Worm (Caenorhabditis elegans) whole organism, early embryonic: ENCODE data around the gene srt-64.

Experiments used
- B0310.2 ChIP-seq: sonication (generic microtip); optimal IDR thresholded peaks from 2 replicates; lab custom pipeline; 2016; ENCODE audit warnings: mild to moderate bottlenecking, missing genetic modification characterization, missing compliant biosample characterization
- F13C5.2 ChIP-seq: sonication (generic microtip); optimal IDR thresholded peaks from 2 replicates; lab custom pipeline; 2017; ENCODE audit warnings: mild to moderate bottlenecking, missing genetic modification characterization, inconsistent platforms, missing compliant biosample characterization
- aly-1 ChIP-seq: sonication (generic microtip); optimal IDR thresholded peaks from 2 replicates; lab custom pipeline; 2016; ENCODE audit warnings: missing genetic modification characterization, missing compliant biosample characterization
- ama-1 ChIP-seq: fragments of 150-350 bp; optimal IDR thresholded peaks from 2 replicates; lab custom pipeline; 2014
- ceh-13 ChIP-seq: fragments of 200-800 bp; sonication (Bioruptor generic); optimal IDR thresholded peaks from 2 replicates; lab custom pipeline; 2018; ENCODE audit warnings: mild to moderate bottlenecking, missing genetic modification characterization, missing compliant biosample characterization
- ceh-36 ChIP-seq: sonication (generic microtip); optimal IDR thresholded peaks from 2 replicates; lab custom pipeline; 2016; ENCODE audit warnings: missing genetic modification characterization, inconsistent platforms, missing compliant biosample characterization
- ets-7 ChIP-seq: sonication (generic microtip); optimal IDR thresholded peaks from 2 replicates; lab custom pipeline; 2016; ENCODE audit warnings: missing genotype, missing genetic modification characterization, missing compliant biosample characterization
- flt-1 ChIP-seq: fragments of 200-800 bp; sonication (Bioruptor generic); IDR thresholded peaks from 2 replicates; pipeline ENCODE4 v1.3.6; 2022; ENCODE audit warnings: missing genetic modification characterization, missing compliant biosample characterization
- hmbx-1 ChIP-seq: sonication (generic microtip); optimal IDR thresholded peaks from 2 replicates; lab custom pipeline; 2016; ENCODE audit warnings: mild to moderate bottlenecking, missing genetic modification characterization, missing compliant biosample characterization
- hmg-4 ChIP-seq: fragments of 200-800 bp; sonication (Bioruptor generic); optimal IDR thresholded peaks from 2 replicates; lab custom pipeline; 2018; ENCODE audit warnings: mild to moderate bottlenecking, missing genetic modification characterization, missing compliant biosample characterization
- hnd-1 ChIP-seq: sonication (generic microtip); optimal IDR thresholded peaks from 2 replicates; lab custom pipeline; 2016; ENCODE audit warnings: missing genetic modification characterization, missing compliant biosample characterization
- pes-1 ChIP-seq: fragments of 200-800 bp; sonication (Bioruptor generic); IDR thresholded peaks from 2 replicates; pipeline ENCODE4 v1.3.6; 2022; ENCODE audit warnings: missing genetic modification reagents, missing genetic modification characterization, missing compliant biosample characterization
- scrt-1 ChIP-seq: fragments of 200-800 bp; sonication (Bioruptor generic); IDR thresholded peaks from 2 replicates; pipeline ENCODE4 v1.3.6; 2022; ENCODE audit warnings: missing genetic modification characterization, missing compliant biosample characterization
- sea-1 ChIP-seq: fragments of 200-800 bp; sonication (Bioruptor generic); conservative IDR thresholded peaks from 2 replicates; pipeline ENCODE4 v1.3.6; 2022; ENCODE audit warnings: missing genetic modification characterization, missing compliant biosample characterization
- tbx-11 ChIP-seq: fragments of 200-800 bp; sonication (Bioruptor generic); IDR thresholded peaks from 2 replicates; pipeline ENCODE4 v1.3.6; 2022; ENCODE audit warnings: missing genetic modification characterization, missing compliant biosample characterization
- tbx-37 ChIP-seq: fragments of 200-800 bp; sonication (Bioruptor generic); conservative IDR thresholded peaks from 2 replicates; pipeline ENCODE4 v1.3.6; 2022; ENCODE audit warnings: missing genetic modification reagents, missing genetic modification characterization, missing compliant biosample characterization
- tra-4 ChIP-seq: sonication (generic microtip); optimal IDR thresholded peaks from 2 replicates; lab custom pipeline; 2017; ENCODE audit warnings: missing genetic modification characterization, missing compliant biosample characterization

The srt-64 gene

DNA sequence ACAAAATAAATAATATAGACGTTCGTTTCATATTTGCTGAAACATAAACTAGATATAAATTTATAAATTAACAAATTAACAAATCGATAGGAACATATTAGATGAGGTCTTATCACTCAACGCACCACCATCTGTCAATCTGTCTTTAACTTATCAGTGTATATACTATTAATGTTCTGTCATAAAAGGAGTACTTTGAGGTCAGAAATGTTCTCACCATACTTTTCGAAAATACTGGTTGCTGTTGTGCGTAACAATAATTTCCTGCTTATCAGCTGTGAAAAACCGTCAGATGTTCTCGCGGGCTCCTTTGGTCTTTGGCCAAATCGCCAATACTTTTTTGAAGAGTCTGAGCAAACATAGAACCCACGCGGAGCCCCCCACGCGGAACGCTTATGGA lies 23.0 kb upstream of the srt-64 start, which contains the start of gene C03A7.13:
Gene C03A7.13 (minus strand): TSS at position 43 of the 400 bp plus-strand sequence.
- TF ChIP-seq scrt-1 (GFP tag; lab: Robert Waterston, UW) (no peak), sea-1 (GFP tag; lab: Robert Waterston, UW) (no peak), F13C5.2 (tag; lab: Kevin White, UChicago) (no peak), ama-1 (lab: Kevin White, UChicago) (no peak), flt-1 (GFP tag; lab: Robert Waterston, UW) (no peak), hmbx-1 (tag; lab: Kevin White, UChicago) (no peak), hnd-1 (no peak), ceh-36 (tag; lab: Kevin White, UChicago) (no peak), tbx-11 (GFP tag; lab: Robert Waterston, UW) (no peak), ets-7 (tag; lab: Kevin White, UChicago) (no peak)

DNA sequence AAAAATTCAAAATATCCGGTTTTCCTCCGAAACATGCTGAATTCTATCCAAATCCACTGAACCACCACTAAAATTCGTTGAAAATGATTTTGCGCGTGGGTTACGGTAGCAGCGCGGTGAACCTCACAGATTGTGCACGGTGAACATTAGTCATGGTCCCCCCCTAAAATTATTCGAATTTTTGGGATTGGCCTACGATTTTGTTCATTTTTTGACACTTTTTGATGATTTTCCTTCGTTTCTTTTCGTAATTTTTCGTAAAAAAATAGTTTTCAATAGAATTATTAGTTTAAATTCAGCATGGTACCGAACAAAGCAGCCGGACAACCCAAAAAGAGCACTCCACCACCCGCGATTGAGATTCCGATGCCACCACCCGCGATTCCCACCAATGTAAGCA lies 12.1 kb upstream of the srt-64 start, which contains the start of gene C03A7.2:
Gene C03A7.2 (plus strand): TSS at position 301 of the 400 bp plus-strand sequence.
- TF ChIP-seq pes-1 (GFP tag; lab: Robert Waterston, UW) (no peak), flt-1 (GFP tag; lab: Robert Waterston, UW) (no peak), aly-1 (tag; lab: Kevin White, UChicago) (no peak), ceh-13 (no peak), sea-1 (GFP tag; lab: Robert Waterston, UW) (no peak), scrt-1 (GFP tag; lab: Robert Waterston, UW) (no peak), hnd-1 (no peak)

DNA sequence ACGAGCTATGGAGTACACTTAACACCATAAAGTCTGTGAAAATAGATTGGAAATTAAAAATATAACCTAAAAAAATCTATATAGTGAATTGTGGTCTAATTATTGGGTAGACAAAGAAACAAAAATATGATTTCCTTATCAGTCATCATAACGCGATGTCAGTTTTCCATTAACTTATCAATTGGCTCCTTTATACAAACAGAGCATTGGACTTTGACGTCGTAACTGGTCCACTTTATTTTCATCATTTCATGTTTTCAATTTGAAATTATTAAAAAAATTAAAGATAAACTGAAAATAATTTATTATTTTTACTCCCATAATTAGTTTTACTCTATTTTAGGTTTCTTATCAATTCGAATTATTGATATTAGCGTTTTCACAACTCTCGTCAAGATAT lies 8.6 kb upstream of the srt-64 start:
- no peak for TF ChIP-seq B0310.2
- TF ChIP-seq aly-1 (tag; lab: Kevin White, UChicago) = no peak
- TF ChIP-seq tbx-37 (GFP tag; lab: Robert Waterston, UW) = no peak
- no peak for TF ChIP-seq ceh-13
- no peak for TF ChIP-seq pes-1 (GFP tag; lab: Robert Waterston, UW)
- TF ChIP-seq ets-7 (tag; lab: Kevin White, UChicago) = no peak
- TF ChIP-seq sea-1 (GFP tag; lab: Robert Waterston, UW) = no peak
- TF ChIP-seq hmg-4 (GFP tag; lab: Kevin White, UChicago) = no peak
- no peak for TF ChIP-seq flt-1 (GFP tag; lab: Robert Waterston, UW)
- TF ChIP-seq ama-1 (lab: Kevin White, UChicago) = no peak
- no peak for TF ChIP-seq scrt-1 (GFP tag; lab: Robert Waterston, UW)
- no peak for TF ChIP-seq tbx-11 (GFP tag; lab: Robert Waterston, UW)

DNA sequence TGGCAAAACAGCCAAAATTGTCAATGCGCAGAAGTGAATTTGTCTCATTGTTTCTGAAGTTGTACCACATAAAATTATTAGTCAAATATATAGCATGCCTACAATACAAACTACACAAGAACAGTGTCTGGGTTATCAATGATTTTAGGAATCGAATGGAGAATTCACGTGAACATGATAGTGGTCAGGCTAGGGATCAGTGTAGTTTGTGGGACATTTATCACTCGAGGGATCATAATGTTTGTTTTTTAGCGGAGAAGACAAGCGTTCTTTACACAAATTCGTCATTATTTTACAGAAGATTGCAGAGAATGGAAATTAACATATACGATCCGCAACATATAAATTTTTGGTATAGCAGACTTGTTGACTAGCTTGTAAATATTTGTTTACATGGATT lies 7.7 kb upstream of the srt-64 start, which contains the start of gene ugt-51:
Gene ugt-51 (minus strand): TSS at position 101 of the 400 bp plus-strand sequence.
- TF ChIP-seq ets-7 (tag; lab: Kevin White, UChicago) = no peak
- TF ChIP-seq pes-1 (GFP tag; lab: Robert Waterston, UW) = no peak
- TF ChIP-seq scrt-1 (GFP tag; lab: Robert Waterston, UW) = no peak
- no peak for TF ChIP-seq F13C5.2 (tag; lab: Kevin White, UChicago)
- TF ChIP-seq hnd-1 = no peak
- TF ChIP-seq B0310.2 = no peak
- no peak for TF ChIP-seq tbx-11 (GFP tag; lab: Robert Waterston, UW)
- no peak for TF ChIP-seq hmg-4 (GFP tag; lab: Kevin White, UChicago)
- TF ChIP-seq aly-1 (tag; lab: Kevin White, UChicago) = no peak
- no peak for TF ChIP-seq ceh-13
- TF ChIP-seq ama-1 (lab: Kevin White, UChicago) = no peak
- no peak for TF ChIP-seq hmbx-1 (tag; lab: Kevin White, UChicago)
- no peak for TF ChIP-seq ceh-36 (tag; lab: Kevin White, UChicago)
- no peak for TF ChIP-seq tbx-37 (GFP tag; lab: Robert Waterston, UW)
- TF ChIP-seq sea-1 (GFP tag; lab: Robert Waterston, UW) = no peak
- TF ChIP-seq tra-4 (tag; lab: Kevin White, UChicago) = no peak
- no peak for TF ChIP-seq flt-1 (GFP tag; lab: Robert Waterston, UW)

DNA sequence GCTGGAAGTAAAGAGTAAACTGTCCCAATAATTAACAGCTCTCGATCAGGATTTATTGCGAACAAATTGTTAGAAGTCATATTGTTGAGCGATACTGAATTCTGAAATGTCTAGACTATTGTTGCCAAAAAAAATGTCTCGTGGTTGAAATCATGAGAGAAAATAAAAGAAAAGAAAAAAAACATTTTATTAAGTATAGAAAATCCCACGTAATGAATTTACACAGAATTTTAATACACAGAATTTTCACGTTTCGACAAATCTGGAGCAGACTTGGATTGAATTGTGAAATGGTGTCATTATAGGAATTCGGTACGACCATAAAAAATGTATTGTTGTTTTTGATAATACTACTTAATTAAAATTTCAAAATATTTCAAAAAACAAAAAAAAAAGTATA lies 3.3 kb upstream of the srt-64 start, which contains the start of gene srt-65:
Gene srt-65 (minus strand): TSS at position 101 of the 400 bp plus-strand sequence.
- TF ChIP-seq aly-1 (tag; lab: Kevin White, UChicago) (no peak), tra-4 (tag; lab: Kevin White, UChicago) (no peak), ceh-13 (no peak), tbx-11 (GFP tag; lab: Robert Waterston, UW) (no peak), flt-1 (GFP tag; lab: Robert Waterston, UW) (no peak), hnd-1 (no peak), hmbx-1 (tag; lab: Kevin White, UChicago) (no peak), ama-1 (lab: Kevin White, UChicago) (no peak), sea-1 (GFP tag; lab: Robert Waterston, UW) (no peak), F13C5.2 (tag; lab: Kevin White, UChicago) (no peak)

DNA sequence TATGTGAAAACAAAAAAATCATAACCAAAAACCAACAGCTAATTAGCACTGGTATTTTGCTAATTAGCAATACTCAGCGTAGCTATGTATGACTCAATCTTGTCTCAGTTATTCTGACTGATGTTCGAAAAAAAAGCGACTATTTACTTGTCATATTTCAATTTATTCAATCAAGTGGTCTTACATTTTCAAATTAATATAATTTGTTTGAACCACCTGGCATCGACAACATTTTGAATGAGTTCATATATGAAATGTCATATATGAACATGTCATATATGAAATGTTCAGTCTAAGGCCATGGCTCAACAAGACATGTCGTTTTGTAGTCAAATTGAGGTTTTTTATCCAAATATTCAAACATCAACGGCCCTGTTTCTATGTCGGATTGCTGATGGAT lies 4.1 kb downstream of the srt-64 start, which contains the start of gene srw-140:
Gene srw-140 (plus strand): TSS at position 301 of the 400 bp plus-strand sequence.
- no peak for TF ChIP-seq B0310.2
- TF ChIP-seq hnd-1 = no peak
- no peak for TF ChIP-seq ama-1 (lab: Kevin White, UChicago)
- no peak for TF ChIP-seq ets-7 (tag; lab: Kevin White, UChicago)
- no peak for TF ChIP-seq aly-1 (tag; lab: Kevin White, UChicago)
- no peak for TF ChIP-seq ceh-36 (tag; lab: Kevin White, UChicago)

DNA sequence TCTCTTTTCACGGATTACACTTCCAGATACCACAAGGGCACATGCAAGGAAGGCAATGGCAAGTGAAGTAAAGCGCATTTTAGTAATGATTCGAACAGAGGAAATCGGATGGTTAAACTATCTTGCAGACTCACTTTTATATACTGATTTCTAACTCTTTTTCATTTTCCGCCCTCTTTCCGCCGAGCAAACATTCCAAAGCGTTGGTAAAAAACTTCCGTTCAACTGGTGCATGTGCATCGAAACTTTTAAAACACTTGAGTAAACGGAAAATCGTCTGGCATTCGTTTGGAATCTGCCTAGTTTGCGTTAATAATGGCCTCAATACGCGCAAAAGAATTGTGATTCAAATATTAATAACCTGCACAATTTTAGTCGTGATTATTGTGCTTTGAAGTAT lies 4.8 kb downstream of the srt-64 start, which contains the start of gene abu-7:
Gene abu-7 (minus strand): TSS at position 101 of the 400 bp plus-strand sequence.
- TF ChIP-seq hmg-4 (GFP tag; lab: Kevin White, UChicago) = no peak
- TF ChIP-seq B0310.2 = no peak
- TF ChIP-seq ama-1 (lab: Kevin White, UChicago) = no peak
- TF ChIP-seq ceh-13 = no peak
- TF ChIP-seq ceh-36 (tag; lab: Kevin White, UChicago) = no peak
- TF ChIP-seq ets-7 (tag; lab: Kevin White, UChicago) = no peak
- TF ChIP-seq tra-4 (tag; lab: Kevin White, UChicago) = no peak
